Comparison of ENCODE assay signal across 1 fruit fly cellular context in the genomic region with DNA sequence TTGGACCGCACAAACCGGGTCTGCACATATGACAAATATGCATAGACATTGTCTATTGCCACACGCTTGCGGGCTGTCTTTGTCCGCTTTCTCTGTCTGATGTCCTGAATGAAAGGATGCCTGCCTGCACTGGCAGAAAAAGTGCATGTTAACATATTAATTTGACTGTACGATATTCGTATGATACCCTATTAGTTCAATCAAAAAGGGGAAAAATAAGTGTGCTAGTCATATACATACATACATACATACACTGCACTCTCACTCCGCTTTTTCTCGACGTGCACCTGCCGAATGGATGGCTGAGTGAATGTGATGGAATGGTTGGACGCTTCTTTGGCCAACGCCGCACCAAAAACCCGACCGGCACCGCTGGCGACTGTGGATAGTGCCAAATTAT.
A peak's percentile ranks its signal among the peaks of the same experiment; 100 is the strongest.
TF ChIP-seq lines count a peak whose summit lies in the region.

No protein-coding gene starts in this region.

TF ChIP-seq in whole organism, embryonic, 481 proteins besides CTCF, POLR2A, EP300 and RAD21 (continued from another document):
- no peak for TF ChIP-seq ind (GFP tag; optimal IDR thresholded peaks at IDR 0.05; lab: Kevin White, UChicago)
- TF ChIP-seq Nf-YA (GFP tag; IDR thresholded peaks at IDR 0.05; lab: Robert Waterston, UW): no peak
- TF ChIP-seq pzg (GFP tag; optimal IDR thresholded peaks at IDR 0.05; lab: Kevin White, UChicago): no peak
- no peak for TF ChIP-seq CG12071 (GFP tag; optimal IDR thresholded peaks at IDR 0.05; lab: Kevin White, UChicago)
- TF ChIP-seq CG6175 (GFP tag; IDR thresholded peaks at IDR 0.05; lab: Robert Waterston, UW): no peak
- TF ChIP-seq nerfin-1 (tag; optimal IDR thresholded peaks at IDR 0.05; lab: Kevin White, UChicago): peak; percentile 4
- TF ChIP-seq Hand (GFP tag; optimal IDR thresholded peaks at IDR 0.05; lab: Kevin White, UChicago): no peak
- no peak for TF ChIP-seq CG43689 (GFP tag; IDR thresholded peaks at IDR 0.05; lab: Robert Waterston, UW)
- no peak for TF ChIP-seq amos (GFP tag; IDR thresholded peaks at IDR 0.05; lab: Robert Waterston, UW; ENCODE audit: partially characterized antibody)
- no peak for TF ChIP-seq CG10147 (GFP tag; optimal IDR thresholded peaks at IDR 0.05; lab: Kevin White, UChicago)
- no peak for TF ChIP-seq CHES-1-like (GFP tag; optimal IDR thresholded peaks at IDR 0.05; lab: Kevin White, UChicago)
- no peak for TF ChIP-seq salm (tag; optimal IDR thresholded peaks at IDR 0.05; lab: Kevin White, UChicago)
- no peak for TF ChIP-seq btn (GFP tag; optimal IDR thresholded peaks at IDR 0.05; lab: Kevin White, UChicago)
- TF ChIP-seq Optix (GFP tag; IDR thresholded peaks at IDR 0.05; lab: Robert Waterston, UW): no peak; the same call in 2 of the 3 replicates
- no peak for TF ChIP-seq jumu (GFP tag; optimal IDR thresholded peaks at IDR 0.05; lab: Kevin White, UChicago)
- no peak for TF ChIP-seq CG2120 (GFP tag; optimal IDR thresholded peaks at IDR 0.05; lab: Kevin White, UChicago)
- TF ChIP-seq lov (optimal IDR thresholded peaks at IDR 0.05; lab: Kevin White, UChicago): no peak
- no peak for TF ChIP-seq lov (GFP tag; IDR thresholded peaks at IDR 0.05; lab: Robert Waterston, UW)
- no peak for TF ChIP-seq pum (GFP tag; optimal IDR thresholded peaks at IDR 0.05; lab: Kevin White, UChicago)
- TF ChIP-seq eyg (GFP tag; optimal IDR thresholded peaks at IDR 0.05; lab: Kevin White, UChicago): no peak
- no peak for TF ChIP-seq CG6272 (GFP tag; IDR thresholded peaks at IDR 0.05; lab: Robert Waterston, UW)
- TF ChIP-seq twi (tag; optimal IDR thresholded peaks at IDR 0.05; lab: Kevin White, UChicago): no peak
- no peak for TF ChIP-seq Side (GFP tag; optimal IDR thresholded peaks at IDR 0.05; lab: Kevin White, UChicago)
- TF ChIP-seq pho (GFP tag; optimal IDR thresholded peaks at IDR 0.05; lab: Kevin White, UChicago): no peak
- no peak for TF ChIP-seq cas (GFP tag; IDR thresholded peaks at IDR 0.05; lab: Robert Waterston, UW)
- no peak for TF ChIP-seq CG7357 (GFP tag; IDR thresholded peaks at IDR 0.05; lab: Robert Waterston, UW)
- no peak for TF ChIP-seq pita (GFP tag; optimal IDR thresholded peaks at IDR 0.05; lab: Kevin White, UChicago)
- no peak for TF ChIP-seq hb (GFP tag; IDR thresholded peaks at IDR 0.05; lab: Robert Waterston, UW; ENCODE audit: partially characterized antibody)
- TF ChIP-seq dpn (GFP tag; optimal IDR thresholded peaks at IDR 0.05; lab: Kevin White, UChicago): no peak
- no peak for TF ChIP-seq Abd-B (GFP tag; optimal IDR thresholded peaks at IDR 0.05; lab: Kevin White, UChicago)
- TF ChIP-seq Atf-2 (GFP tag; optimal IDR thresholded peaks at IDR 0.05; lab: Kevin White, UChicago): no peak
- no peak for TF ChIP-seq chinmo (GFP tag; IDR thresholded peaks at IDR 0.05; lab: Robert Waterston, UW; ENCODE audit: partially characterized antibody)
- TF ChIP-seq CG12155 (GFP tag; optimal IDR thresholded peaks at IDR 0.05; lab: Kevin White, UChicago): no peak
- TF ChIP-seq fru (optimal IDR thresholded peaks at IDR 0.05; lab: Kevin White, UChicago): no peak
- TF ChIP-seq CG11696 (GFP tag; IDR thresholded peaks at IDR 0.05; lab: Robert Waterston, UW): no peak
- no peak for TF ChIP-seq Adf1 (GFP tag; IDR thresholded peaks at IDR 0.05; lab: Robert Waterston, UW)
- no peak for TF ChIP-seq bigmax (GFP tag; optimal IDR thresholded peaks at IDR 0.05; lab: Kevin White, UChicago)
- peak; percentile 18; the same call in 1 of the 2 replicates for TF ChIP-seq slbo (GFP tag; IDR thresholded peaks at IDR 0.05; lab: Robert Waterston, UW)
- no peak for TF ChIP-seq gt (GFP tag; IDR thresholded peaks at IDR 0.05; lab: Robert Waterston, UW)
- 0 out of 2 replicates have a peak, but pooled peaks have one; percentile 43 for TF ChIP-seq Drgx (GFP tag; IDR thresholded peaks at IDR 0.05; lab: Robert Waterston, UW)
- TF ChIP-seq Awh (GFP tag; IDR thresholded peaks at IDR 0.05; lab: Robert Waterston, UW): no peak
- 0 out of 2 replicates have a peak, but pooled peaks have one; percentile 16 for TF ChIP-seq esg (GFP tag; conservative IDR thresholded peaks at IDR 0.05; lab: Robert Waterston, UW)
- no peak for TF ChIP-seq CG10366 (GFP tag; IDR thresholded peaks at IDR 0.05; lab: Robert Waterston, UW)
- TF ChIP-seq ash1 (GFP tag; optimal IDR thresholded peaks at IDR 0.05; lab: Kevin White, UChicago): no peak
- peak; percentile 46 for TF ChIP-seq dmrt99B (tag; optimal IDR thresholded peaks at IDR 0.05; lab: Kevin White, UChicago)
- TF ChIP-seq ab (GFP tag; optimal IDR thresholded peaks at IDR 0.05; lab: Kevin White, UChicago): no peak
- no peak for TF ChIP-seq inv (GFP tag; IDR thresholded peaks at IDR 0.05; lab: Robert Waterston, UW; ENCODE audit: partially characterized antibody)
- no peak for TF ChIP-seq az2 (GFP tag; optimal IDR thresholded peaks at IDR 0.05; lab: Kevin White, UChicago)
- no peak for TF ChIP-seq gro (GFP tag; optimal IDR thresholded peaks at IDR 0.05; lab: Kevin White, UChicago)
- no peak for TF ChIP-seq D19B (GFP tag; optimal IDR thresholded peaks at IDR 0.05; lab: Kevin White, UChicago)
- TF ChIP-seq Sox100B (GFP tag; optimal IDR thresholded peaks at IDR 0.05; lab: Kevin White, UChicago): no peak
- no peak for TF ChIP-seq shn (GFP tag; optimal IDR thresholded peaks at IDR 0.05; lab: Kevin White, UChicago)
- no peak for TF ChIP-seq CG17912 (GFP tag; optimal IDR thresholded peaks at IDR 0.05; lab: Kevin White, UChicago)
- no peak for TF ChIP-seq CG3281 (GFP tag; optimal IDR thresholded peaks at IDR 0.05; lab: Kevin White, UChicago)
- no peak for TF ChIP-seq knrl (GFP tag; IDR thresholded peaks at IDR 0.05; lab: Robert Waterston, UW; ENCODE audit: partially characterized antibody)
- TF ChIP-seq Oli (tag; optimal IDR thresholded peaks at IDR 0.05; lab: Kevin White, UChicago): peak; percentile 25
- TF ChIP-seq Doc3 (GFP tag; IDR thresholded peaks at IDR 0.05; lab: Robert Waterston, UW; ENCODE audit: partially characterized antibody): no peak
- no peak for TF ChIP-seq nerfin-2 (GFP tag; IDR thresholded peaks at IDR 0.05; lab: Robert Waterston, UW; ENCODE audit: partially characterized antibody)
- TF ChIP-seq CG8359 (GFP tag; optimal IDR thresholded peaks at IDR 0.05; lab: Kevin White, UChicago; ENCODE audit: borderline replicate concordance): no peak
- no peak for TF ChIP-seq CG10565 (GFP tag; optimal IDR thresholded peaks at IDR 0.05; lab: Kevin White, UChicago)
- TF ChIP-seq CG9817 (tag; optimal IDR thresholded peaks at IDR 0.05; lab: Kevin White, UChicago): no peak
- no peak for TF ChIP-seq H15 (GFP tag; IDR thresholded peaks at IDR 0.05; lab: Robert Waterston, UW)
- no peak for TF ChIP-seq hkb (optimal IDR thresholded peaks at IDR 0.05; lab: Kevin White, UChicago)
- TF ChIP-seq hkb (GFP tag; IDR thresholded peaks at IDR 0.05; lab: Robert Waterston, UW): no peak
- TF ChIP-seq CG15269 (tag; optimal IDR thresholded peaks at IDR 0.05; lab: Kevin White, UChicago): no peak
- no peak for TF ChIP-seq Chrac-16 (GFP tag; optimal IDR thresholded peaks at IDR 0.05; lab: Kevin White, UChicago)
- peak; percentile 9 for TF ChIP-seq ewg (GFP tag; optimal IDR thresholded peaks at IDR 0.05; lab: Kevin White, UChicago)
- no peak for TF ChIP-seq CG7745 (tag; optimal IDR thresholded peaks at IDR 0.05; lab: Kevin White, UChicago)
- TF ChIP-seq B-H2 (GFP tag; optimal IDR thresholded peaks at IDR 0.05; lab: Kevin White, UChicago): no peak
- TF ChIP-seq Max (GFP tag; optimal IDR thresholded peaks at IDR 0.05; lab: Kevin White, UChicago): no peak
- peak; percentile 29; the same call in 1 of the 2 replicates for TF ChIP-seq CG17328 (GFP tag; IDR thresholded peaks at IDR 0.05; lab: Robert Waterston, UW)
- TF ChIP-seq CG3407 (GFP tag; optimal IDR thresholded peaks at IDR 0.05; lab: Kevin White, UChicago): no peak
- no peak for TF ChIP-seq Hmr (GFP tag; optimal IDR thresholded peaks at IDR 0.05; lab: Kevin White, UChicago)
- TF ChIP-seq CG5245 (GFP tag; optimal IDR thresholded peaks at IDR 0.05; lab: Kevin White, UChicago): no peak
- TF ChIP-seq CG12769 (tag; optimal IDR thresholded peaks at IDR 0.05; lab: Kevin White, UChicago): no peak
- TF ChIP-seq Myb (GFP tag; optimal IDR thresholded peaks at IDR 0.05; lab: Kevin White, UChicago): no peak
- TF ChIP-seq rib (GFP tag; IDR thresholded peaks at IDR 0.05; lab: Robert Waterston, UW): no peak
- no peak for TF ChIP-seq unpg (GFP tag; optimal IDR thresholded peaks at IDR 0.05; lab: Kevin White, UChicago)
- TF ChIP-seq Hmx (GFP tag; optimal IDR thresholded peaks at IDR 0.05; lab: Kevin White, UChicago): no peak
- no peak for TF ChIP-seq CG32767 (GFP tag; IDR thresholded peaks at IDR 0.05; lab: Robert Waterston, UW)
- TF ChIP-seq Aef1 (GFP tag; IDR thresholded peaks at IDR 0.05; lab: Robert Waterston, UW): no peak
- TF ChIP-seq CG3838 (GFP tag; optimal IDR thresholded peaks at IDR 0.05; lab: Kevin White, UChicago): no peak
- TF ChIP-seq CG10959 (GFP tag; IDR thresholded peaks at IDR 0.05; lab: Robert Waterston, UW): no peak
- no peak for TF ChIP-seq insv (GFP tag; optimal IDR thresholded peaks at IDR 0.05; lab: Kevin White, UChicago)
- no peak for TF ChIP-seq wek (GFP tag; optimal IDR thresholded peaks at IDR 0.05; lab: Kevin White, UChicago)
- TF ChIP-seq Fer2 (tag; optimal IDR thresholded peaks at IDR 0.05; lab: Kevin White, UChicago): no peak
- no peak for TF ChIP-seq run (tag; optimal IDR thresholded peaks at IDR 0.05; lab: Kevin White, UChicago)
- TF ChIP-seq sc (optimal IDR thresholded peaks at IDR 0.05; lab: Kevin White, UChicago): no peak
- no peak for TF ChIP-seq sc (GFP tag; optimal IDR thresholded peaks at IDR 0.05; lab: Kevin White, UChicago)
- no peak for TF ChIP-seq trh (GFP tag; optimal IDR thresholded peaks at IDR 0.05; lab: Kevin White, UChicago)
- TF ChIP-seq CG9932 (GFP tag; IDR thresholded peaks at IDR 0.05; lab: Robert Waterston, UW): no peak
- no peak for TF ChIP-seq ttk (GFP tag; IDR thresholded peaks at IDR 0.05; lab: Robert Waterston, UW)
- no peak for TF ChIP-seq CG4820 (GFP tag; optimal IDR thresholded peaks at IDR 0.05; lab: Kevin White, UChicago)
- TF ChIP-seq ranshi (GFP tag; IDR thresholded peaks at IDR 0.05; lab: Robert Waterston, UW): 0 out of 2 replicates have a peak, but pooled peaks have one; percentile 7
- TF ChIP-seq zfh2 (GFP tag; optimal IDR thresholded peaks at IDR 0.05; lab: Kevin White, UChicago): no peak
- no peak for TF ChIP-seq CG7928 (GFP tag; optimal IDR thresholded peaks at IDR 0.05; lab: Kevin White, UChicago)
- peak; percentile 24 for TF ChIP-seq CG10979 (tag; optimal IDR thresholded peaks at IDR 0.05; lab: Kevin White, UChicago)
- no peak for TF ChIP-seq ATbp (GFP tag; optimal IDR thresholded peaks at IDR 0.05; lab: Kevin White, UChicago)
- TF ChIP-seq CG31224 (GFP tag; IDR thresholded peaks at IDR 0.05; lab: Robert Waterston, UW): no peak
- TF ChIP-seq CG7839 (tag; optimal IDR thresholded peaks at IDR 0.05; lab: Kevin White, UChicago): peak; percentile 25
- no peak for TF ChIP-seq hth (optimal IDR thresholded peaks at IDR 0.05; lab: Kevin White, UChicago)
- no peak for TF ChIP-seq CG13624 (GFP tag; optimal IDR thresholded peaks at IDR 0.05; lab: Kevin White, UChicago)
- TF ChIP-seq Hr3 (GFP tag; optimal IDR thresholded peaks at IDR 0.05; lab: Kevin White, UChicago): no peak
- peak; percentile 48 for TF ChIP-seq dmrt11E (tag; optimal IDR thresholded peaks at IDR 0.05; lab: Kevin White, UChicago)
- no peak for TF ChIP-seq C15 (GFP tag; IDR thresholded peaks at IDR 0.05; lab: Robert Waterston, UW)
- no peak for TF ChIP-seq lbe (GFP tag; optimal IDR thresholded peaks at IDR 0.05; lab: Kevin White, UChicago)
- no peak for TF ChIP-seq CG2202 (tag; optimal IDR thresholded peaks at IDR 0.05; lab: Kevin White, UChicago)
- no peak for TF ChIP-seq CG1602 (GFP tag; optimal IDR thresholded peaks at IDR 0.05; lab: Kevin White, UChicago)
- TF ChIP-seq CG14710 (tag; optimal IDR thresholded peaks at IDR 0.05; lab: Kevin White, UChicago): no peak
